Worm (Caenorhabditis elegans): Measurements from ENCODE around the gene mbk-1.

mbk-1 gene

ce11 chrX:14849054-14849453 is 24.7 kb upstream of the mbk-1 start, which contains the start of gene acd-3:
Gene acd-3 (plus strand): TSS chrX:14849275.
- TF ChIP-seq nhr-85 (tag): peak; percentile 31
- TF ChIP-seq ama-1 (optimal IDR thresholded peaks at IDR 0.05): no peak

- TF ChIP-seq xbp-1 (tag; optimal IDR thresholded peaks at IDR 0.05): no peak
- TF ChIP-seq lin-35 (GFP tag; optimal IDR thresholded peaks at IDR 0.05): no peak
- TF ChIP-seq F16B12.6 (tag; optimal IDR thresholded peaks at IDR 0.05): no peak
- no peak for TF ChIP-seq lin-14 (GFP tag; optimal IDR thresholded peaks at IDR 0.05)
- TF ChIP-seq unc-98 (GFP tag; IDR thresholded peaks at IDR 0.05): no peak
- TF ChIP-seq ama-1 (optimal IDR thresholded peaks at IDR 0.05): no peak
- no peak for TF ChIP-seq rnt-1 (tag; optimal IDR thresholded peaks at IDR 0.05)
- TF ChIP-seq sptf-1 (tag; optimal IDR thresholded peaks at IDR 0.05): no peak
- TF ChIP-seq skn-1 (tag; optimal IDR thresholded peaks at IDR 0.05): no peak
- TF ChIP-seq ceh-82 (tag; optimal IDR thresholded peaks at IDR 0.05): no peak
- no peak for TF ChIP-seq tbx-2 (tag; optimal IDR thresholded peaks at IDR 0.05)
- TF ChIP-seq nhr-19 (GFP tag; conservative IDR thresholded peaks at IDR 0.05): no peak
- TF ChIP-seq lin-39 (tag; optimal IDR thresholded peaks at IDR 0.05): no peak
Measured at ce11 chrX:14845637-14846036, 21.3 kb upstream of the mbk-1 start, which contains the start of gene egrh-1. Gene egrh-1 (plus strand): TSS chrX:14845937.

DNA sequence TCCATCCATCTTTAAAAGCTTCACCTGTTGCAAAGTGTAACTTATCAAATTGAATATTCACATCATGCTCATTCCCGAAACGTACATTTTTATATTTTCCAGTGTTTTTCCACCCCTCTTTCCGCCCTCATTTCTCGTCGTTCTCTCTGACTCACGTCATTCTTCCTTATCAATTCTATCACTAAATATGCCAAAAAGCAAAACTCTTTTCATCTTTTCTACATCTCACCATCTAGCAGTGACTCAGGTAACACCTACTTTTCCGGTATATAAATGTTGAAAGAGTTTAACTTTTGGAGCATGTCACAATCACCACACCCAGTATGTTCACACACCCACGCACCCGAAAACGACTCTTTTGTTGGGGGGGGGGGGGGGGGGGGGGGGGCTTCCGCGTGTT is 20.1 kb upstream of the mbk-1 start:
- TF ChIP-seq hlh-4 (tag; optimal IDR thresholded peaks at IDR 0.05): no peak
- peak; percentile 21 for TF ChIP-seq fkh-8 (tag; optimal IDR thresholded peaks at IDR 0.05)

- TF ChIP-seq egl-13 (tag; optimal IDR thresholded peaks at IDR 0.05): no peak
- TF ChIP-seq irx-1 (tag; optimal IDR thresholded peaks at IDR 0.05): no peak
- no peak for TF ChIP-seq lin-39 (tag; optimal IDR thresholded peaks at IDR 0.05)
- no peak for TF ChIP-seq nhr-28 (tag; optimal IDR thresholded peaks at IDR 0.05)
- no peak for TF ChIP-seq ceh-8 (GFP tag; optimal IDR thresholded peaks at IDR 0.05)
- TF ChIP-seq nhr-19 (GFP tag; conservative IDR thresholded peaks at IDR 0.05): no peak
- no peak for TF ChIP-seq blmp-1 (tag; optimal IDR thresholded peaks at IDR 0.05)
- TF ChIP-seq fkh-4 (tag; optimal IDR thresholded peaks at IDR 0.05; ENCODE audit: borderline replicate concordance): no peak
- TF ChIP-seq mab-9 (GFP tag; IDR thresholded peaks at IDR 0.05): no peak
- TF ChIP-seq lin-35 (GFP tag; optimal IDR thresholded peaks at IDR 0.05): no peak
- no peak for TF ChIP-seq nhr-76 (tag; optimal IDR thresholded peaks at IDR 0.05)
- no peak for TF ChIP-seq nhr-84 (tag; optimal IDR thresholded peaks at IDR 0.05)
- no peak for TF ChIP-seq swsn-7 (tag; optimal IDR thresholded peaks at IDR 0.05)
- no peak for TF ChIP-seq egl-27 (tag; optimal IDR thresholded peaks at IDR 0.05)
- TF ChIP-seq vab-15 (tag; optimal IDR thresholded peaks at IDR 0.05): no peak
- no peak for TF ChIP-seq ceh-82 (tag; optimal IDR thresholded peaks at IDR 0.05)
Measured at ce11 chrX:14842846-14843369, 18.6 kb upstream of the mbk-1 start.

ce11 chrX:14841030-14841429 is 16.7 kb upstream of the mbk-1 start:
- no peak for TF ChIP-seq ces-1 (GFP tag; optimal IDR thresholded peaks at IDR 0.05)
- TF ChIP-seq alr-1 (tag; optimal IDR thresholded peaks at IDR 0.05; ENCODE audit: borderline replicate concordance): no peak
- peak; percentile 21 for TF ChIP-seq sox-4 (tag; optimal IDR thresholded peaks at IDR 0.05)
- TF ChIP-seq fkh-8 (tag; optimal IDR thresholded peaks at IDR 0.05): peak; percentile 87
- peak; percentile 90 for TF ChIP-seq swsn-7 (tag; optimal IDR thresholded peaks at IDR 0.05)
- no peak for TF ChIP-seq hlh-4 (tag; optimal IDR thresholded peaks at IDR 0.05)
- TF ChIP-seq elt-3 (tag; optimal IDR thresholded peaks at IDR 0.05): peak in 2 of 6 experiments; percentile 27 to 50
- TF ChIP-seq ceh-63 (GFP tag; optimal IDR thresholded peaks at IDR 0.05): no peak
- peak; percentile 85 for TF ChIP-seq xbp-1 (tag; optimal IDR thresholded peaks at IDR 0.05)
- no peak for TF ChIP-seq nhr-84 (tag; optimal IDR thresholded peaks at IDR 0.05)
- TF ChIP-seq unc-30 (tag; optimal IDR thresholded peaks at IDR 0.05): no peak
- peak; percentile 74 to 86 (median 75) for TF ChIP-seq dpl-1 (GFP tag; optimal IDR thresholded peaks at IDR 0.05)
- no peak for TF ChIP-seq C04F5.9 (tag; optimal IDR thresholded peaks at IDR 0.05)
- peak; percentile 78 for TF ChIP-seq nhr-19 (GFP tag; conservative IDR thresholded peaks at IDR 0.05)
- peak; percentile 57 for TF ChIP-seq ceh-8 (GFP tag; optimal IDR thresholded peaks at IDR 0.05)
- peak; percentile 96 for TF ChIP-seq snu-23 (GFP tag; optimal IDR thresholded peaks at IDR 0.05)
- peak; percentile 15 for TF ChIP-seq lin-39 (tag; optimal IDR thresholded peaks at IDR 0.05)
- TF ChIP-seq lin-13 (GFP tag; optimal IDR thresholded peaks at IDR 0.05): peak; percentile 86
- peak; percentile 43 for TF ChIP-seq elt-2 (tag; optimal IDR thresholded peaks at IDR 0.05)
- TF ChIP-seq unc-98 (GFP tag; IDR thresholded peaks at IDR 0.05): no peak
- TF ChIP-seq lin-15B (tag; optimal IDR thresholded peaks at IDR 0.05): no peak
- no peak for TF ChIP-seq C34B4.2 (tag; optimal IDR thresholded peaks at IDR 0.05)
- TF ChIP-seq blmp-1 (tag; optimal IDR thresholded peaks at IDR 0.05): peak; percentile 63
- peak; percentile 87 for TF ChIP-seq zag-1 (tag; optimal IDR thresholded peaks at IDR 0.05)
- TF ChIP-seq mab-9 (GFP tag; IDR thresholded peaks at IDR 0.05): peak; percentile 40; the same call in 1 of the 2 replicates
- TF ChIP-seq nhr-28 (tag; optimal IDR thresholded peaks at IDR 0.05): no peak
- peak in 1 of 2 experiments; percentile 14 for TF ChIP-seq ztf-11 (tag; optimal IDR thresholded peaks at IDR 0.05)
